Worm (Caenorhabditis elegans) whole organism, L3 larva: ENCODE results near the gene F59D12.5.
A peak's percentile ranks its signal among the peaks of the same experiment; 100 is the strongest.

ENCODE experiments used
- R02D3.7 ChIP-seq: fragments of 150-350 bp; optimal IDR thresholded peaks from 2 replicates; lab custom pipeline; 2014; ENCODE audit warnings: missing biosample characterization, missing genetic modification characterization
- ZK546.5 ChIP-seq: sonication (generic microtip); optimal IDR thresholded peaks from 2 replicates; lab custom pipeline; 2017; ENCODE audit warnings: missing biosample characterization, missing genetic modification characterization
- ceh-16 ChIP-seq: sonication (generic microtip); optimal IDR thresholded peaks from 2 replicates; lab custom pipeline; 2017; ENCODE audit warnings: missing biosample characterization, missing genetic modification characterization
- ceh-82 ChIP-seq: fragments of 150-350 bp; optimal IDR thresholded peaks from 2 replicates; lab custom pipeline; 2014; ENCODE audit warnings: missing biosample characterization, missing genetic modification characterization
- ceh-9 ChIP-seq: sonication (generic microtip); optimal IDR thresholded peaks from 2 replicates; lab custom pipeline; 2018; ENCODE audit warnings: missing biosample characterization, missing genetic modification characterization
- daf-12 ChIP-seq: fragments of 150-350 bp; optimal IDR thresholded peaks from 2 replicates; lab custom pipeline; 2014; ENCODE audit warnings: missing biosample characterization, missing genetic modification reagents, missing genetic modification characterization
- egl-27 ChIP-seq: sonication (generic microtip); optimal IDR thresholded peaks from 4 replicates; lab custom pipeline; 2017; ENCODE audit warnings: missing biosample characterization, missing genetic modification reagents, missing genetic modification characterization
- egl-5 ChIP-seq: fragments of 150-350 bp; optimal IDR thresholded peaks from 2 replicates; lab custom pipeline; 2017; ENCODE audit warnings: missing biosample characterization, missing genetic modification reagents, missing genetic modification characterization, inconsistent platforms
- elt-1 ChIP-seq: fragments of 150-350 bp; optimal IDR thresholded peaks from 2 replicates; lab custom pipeline; 2014; ENCODE audit warnings: missing biosample characterization, missing genetic modification characterization
- elt-2 ChIP-seq: sonication (generic microtip); optimal IDR thresholded peaks from 2 replicates; lab custom pipeline; 2016; ENCODE audit warnings: missing genetic modification reagents, mild to moderate bottlenecking, missing genetic modification characterization, missing compliant biosample characterization
- elt-3 ChIP-seq, 3 experiments: fragments of 150-350 bp in 1 of 3; sonication (generic microtip) in 2 of 3; optimal IDR thresholded peaks; 2 replicates in 2 of 3; 4 replicates in 1 of 3; lab custom pipeline; 2014 to 2017; ENCODE audit warnings: missing biosample characterization in 3 of 3, missing genetic modification characterization in 3 of 3
- fkh-10 ChIP-seq: sonication (generic microtip); optimal IDR thresholded peaks from 2 replicates; lab custom pipeline; 2017; ENCODE audit warnings: missing biosample characterization, missing genetic modification reagents, missing genetic modification characterization
- fkh-2 ChIP-seq: fragments of 150-350 bp; optimal IDR thresholded peaks from 2 replicates; lab custom pipeline; 2014; ENCODE audit warnings: missing biosample characterization, missing genetic modification reagents, missing genetic modification characterization
- fos-1 ChIP-seq: fragments of 150-350 bp; optimal IDR thresholded peaks from 2 replicates; lab custom pipeline; 2014; ENCODE audit warnings: missing biosample characterization, missing genetic modification characterization
- hmg-11 ChIP-seq: sonication (generic microtip); optimal IDR thresholded peaks from 2 replicates; lab custom pipeline; 2016; ENCODE audit warnings: missing genetic modification characterization, missing compliant biosample characterization
- lin-15B ChIP-seq: fragments of 150-350 bp; optimal IDR thresholded peaks from 2 replicates; lab custom pipeline; 2014; ENCODE audit warnings: missing biosample characterization, missing genetic modification characterization
- lin-39 ChIP-seq: fragments of 150-350 bp; optimal IDR thresholded peaks from 2 replicates; lab custom pipeline; 2018; ENCODE audit warnings: missing biosample characterization, missing genetic modification reagents, missing genetic modification characterization
- lsy-12 ChIP-seq: sonication (generic microtip); optimal IDR thresholded peaks from 2 replicates; lab custom pipeline; 2016; ENCODE audit warnings: mild to moderate bottlenecking, missing genetic modification characterization, missing compliant biosample characterization
- mdl-1 ChIP-seq: fragments of 150-350 bp; optimal IDR thresholded peaks from 2 replicates; lab custom pipeline; 2014; ENCODE audit warnings: missing biosample characterization, missing genetic modification characterization
- mml-1 ChIP-seq: fragments of 150-350 bp; sonication (generic microtip); optimal IDR thresholded peaks from 3 replicates; lab custom pipeline; 2014; ENCODE audit warnings: missing biosample characterization, missing genetic modification characterization
- nfya-1 ChIP-seq: sonication (generic microtip); optimal IDR thresholded peaks from 2 replicates; lab custom pipeline; 2017; ENCODE audit warnings: missing genetic modification characterization, mild to moderate bottlenecking, missing compliant biosample characterization, antibody characterized with exemption, moderate library complexity; ENCODE audit not compliant: insufficient read depth
- nhr-11 ChIP-seq: fragments of 150-350 bp; optimal IDR thresholded peaks from 2 replicates; lab custom pipeline; 2014; ENCODE audit warnings: missing biosample characterization, missing genetic modification characterization
- nhr-12 ChIP-seq: fragments of 150-350 bp; optimal IDR thresholded peaks from 2 replicates; lab custom pipeline; 2014; ENCODE audit warnings: missing biosample characterization, missing genetic modification characterization
- nhr-23 ChIP-seq: fragments of 150-350 bp; optimal IDR thresholded peaks from 2 replicates; lab custom pipeline; 2014; ENCODE audit warnings: missing biosample characterization, missing genetic modification reagents, missing genetic modification characterization
- nhr-25 ChIP-seq: sonication (generic microtip); optimal IDR thresholded peaks from 2 replicates; lab custom pipeline; 2017; ENCODE audit warnings: missing biosample characterization, missing genetic modification characterization
- nhr-28 ChIP-seq: fragments of 150-350 bp; optimal IDR thresholded peaks from 2 replicates; lab custom pipeline; 2014; ENCODE audit warnings: missing biosample characterization, missing genetic modification characterization
- nhr-67 ChIP-seq: fragments of 150-350 bp; optimal IDR thresholded peaks from 2 replicates; lab custom pipeline; 2014; ENCODE audit warnings: missing biosample characterization, missing genetic modification characterization
- nhr-76 ChIP-seq: fragments of 150-350 bp; sonication (generic microtip); optimal IDR thresholded peaks from 5 replicates; lab custom pipeline; 2014; ENCODE audit warnings: missing biosample characterization, missing genetic modification characterization
- pha-4 ChIP-seq: fragments of 150-350 bp; optimal IDR thresholded peaks from 2 replicates; lab custom pipeline; 2014; ENCODE audit warnings: missing biosample characterization, missing genetic modification reagents, missing genetic modification characterization
- pqm-1 ChIP-seq: fragments of 150-350 bp; optimal IDR thresholded peaks from 2 replicates; lab custom pipeline; 2017; ENCODE audit warnings: missing biosample characterization, missing genetic modification characterization, inconsistent platforms
- sea-2 ChIP-seq: fragments of 150-350 bp; sonication (generic microtip); optimal IDR thresholded peaks from 4 replicates; lab custom pipeline; 2014; ENCODE audit warnings: missing biosample characterization, missing genetic modification reagents, missing genetic modification characterization
- skn-1 ChIP-seq: fragments of 150-350 bp; optimal IDR thresholded peaks from 2 replicates; lab custom pipeline; 2014; ENCODE audit warnings: missing biosample characterization, missing genetic modification characterization
- unc-39 ChIP-seq: sonication (generic microtip); optimal IDR thresholded peaks from 4 replicates; lab custom pipeline; 2017; ENCODE audit warnings: missing biosample characterization, missing genetic modification characterization
- ztf-11 ChIP-seq: fragments of 150-350 bp; optimal IDR thresholded peaks from 2 replicates; lab custom pipeline; 2014; ENCODE audit warnings: missing biosample characterization, missing genetic modification characterization

F59D12.5 gene

ce11 chrX:15647276-15647675 is at the start of gene F59D12.5:
TSS of gene F59D12.5 (minus strand) at chrX:15647369.
- peak; percentile 9 for TF ChIP-seq egl-5
- TF ChIP-seq nfya-1 = peak; percentile 35
- no peak for TF ChIP-seq fkh-2 (tag; lab: Kevin White, UChicago)
- TF ChIP-seq pha-4 = peak; percentile 78

- TF ChIP-seq sea-2 (GFP tag; lab: Kevin White, UChicago) (no peak), pha-4 (peak; percentile 39), egl-27 (no peak), elt-3 (tag; optimal IDR thresholded peaks at IDR 0.05; lab: Kevin White, UChicago) (no peak)
Measured at ce11 chrX:15696400-15696799, 49.2 kb upstream of the F59D12.5 start, which contains the start of gene ZK662.2. TSS of gene ZK662.2 (plus strand) at chrX:15696700.

DNA sequence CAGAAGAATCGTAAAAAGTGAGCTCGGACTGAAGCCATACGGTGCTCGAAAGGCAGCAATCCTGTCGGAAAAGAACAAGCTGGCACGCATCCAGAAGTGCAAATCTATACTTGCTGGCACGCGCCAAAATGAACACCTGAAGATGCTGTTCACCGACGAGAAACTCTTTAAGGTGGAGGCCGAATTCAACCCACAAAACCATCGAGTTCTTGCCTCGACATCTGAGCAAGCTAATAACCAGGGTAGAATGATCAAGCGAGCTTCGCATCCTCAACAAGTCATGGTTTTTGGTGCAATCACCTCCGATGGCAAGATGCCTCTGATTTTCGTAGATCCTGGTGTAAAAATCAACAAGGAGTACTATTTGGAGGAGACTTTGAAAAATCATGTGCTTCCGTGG is 46.3 kb upstream of the F59D12.5 start:
- TF ChIP-seq elt-3 (tag; optimal IDR thresholded peaks at IDR 0.05; lab: Kevin White, UChicago) = no peak
- TF ChIP-seq daf-12 (tag; lab: Kevin White, UChicago) = no peak

ce11 chrX:15689244-15689643 is 42.1 kb upstream of the F59D12.5 start, which contains the start of gene C03H12.1:
TSS of gene C03H12.1 (plus strand) at chrX:15689449.
- no peak for TF ChIP-seq nhr-67 (tag; lab: Kevin White, UChicago)
- TF ChIP-seq elt-2 = peak; percentile 61
- peak; percentile 1 for TF ChIP-seq hmg-11
- peak; percentile 61 for TF ChIP-seq pqm-1
- TF ChIP-seq elt-1 (tag; lab: Kevin White, UChicago) = no peak
- peak; percentile 21 for TF ChIP-seq pha-4
- TF ChIP-seq unc-39 (tag; lab: Kevin White, UChicago) = no peak

- TF ChIP-seq mml-1 (tag; lab: Kevin White, UChicago) (no peak), ZK546.5 (tag; lab: Kevin White, UChicago) (no peak)
Measured at ce11 chrX:15681393-15681792, 34.2 kb upstream of the F59D12.5 start, which contains the start of gene gpn-1. TSS of gene gpn-1 (plus strand) at chrX:15681693.

- TF ChIP-seq mdl-1 (tag; lab: Kevin White, UChicago) = no peak
- TF ChIP-seq elt-3 (tag; optimal IDR thresholded peaks at IDR 0.05; lab: Kevin White, UChicago) = no peak
- TF ChIP-seq nhr-12 = no peak
- TF ChIP-seq nhr-11 = no peak
- no peak for TF ChIP-seq nhr-28
- TF ChIP-seq fkh-10 (GFP tag; lab: Kevin White, UChicago) = no peak
- no peak for TF ChIP-seq ceh-9 (tag; lab: Kevin White, UChicago)
- TF ChIP-seq lin-39 (tag; lab: Kevin White, UChicago) = no peak
- no peak for TF ChIP-seq egl-27
- TF ChIP-seq pqm-1 = no peak
- no peak for TF ChIP-seq nfya-1
- TF ChIP-seq ceh-16 (tag; lab: Kevin White, UChicago) = no peak
- no peak for TF ChIP-seq fkh-2 (tag; lab: Kevin White, UChicago)
- TF ChIP-seq fos-1 = no peak
- no peak for TF ChIP-seq egl-5
- no peak for TF ChIP-seq skn-1 (tag; lab: Kevin White, UChicago)
- TF ChIP-seq, all 47 proteins: peak for 0
Measured at ce11 chrX:15675622-15676021, 28.5 kb upstream of the F59D12.5 start, which contains the start of gene F59D12.2. TSS of gene F59D12.2 (minus strand) at chrX:15675722.

- no peak for TF ChIP-seq R02D3.7 (tag; lab: Kevin White, UChicago)
- no peak for TF ChIP-seq nhr-25
- TF ChIP-seq lsy-12 (tag; lab: Kevin White, UChicago) = no peak
- no peak for TF ChIP-seq ceh-9 (tag; lab: Kevin White, UChicago)
- TF ChIP-seq sea-2 (GFP tag; lab: Kevin White, UChicago) = no peak
- TF ChIP-seq nhr-23 (tag; lab: Kevin White, UChicago) = no peak
- TF ChIP-seq lin-15B (tag; lab: Kevin White, UChicago) = no peak
- no peak for TF ChIP-seq egl-5
- no peak for TF ChIP-seq nfya-1
- TF ChIP-seq ceh-82 (tag; lab: Kevin White, UChicago) = no peak
- TF ChIP-seq nhr-76 = no peak
- TF ChIP-seq fkh-2 (tag; lab: Kevin White, UChicago) = no peak
- no peak for TF ChIP-seq ztf-11 (tag; lab: Kevin White, UChicago)
- TF ChIP-seq, all 47 proteins: peak for 0
Measured at ce11 chrX:15668695-15669094, 21.5 kb upstream of the F59D12.5 start.
